Worm (Caenorhabditis elegans) whole organism, young adult: ENCODE measurements around the gene wdr-46.

Experiments used
- B0336.3 ChIP-seq: fragments of 200-800 bp; sonication (Bioruptor generic); IDR thresholded peaks from 2 replicates; pipeline ENCODE4 v1.3.6; 2022; ENCODE audit warnings: missing genetic modification characterization, missing compliant biosample characterization
- F37B4.10 ChIP-seq: fragments of 200-800 bp; sonication (Bioruptor generic); IDR thresholded peaks from 2 replicates; pipeline ENCODE4 v1.3.6; 2022; ENCODE audit warnings: missing genetic modification characterization, missing compliant biosample characterization
- F39B2.1 ChIP-seq: fragments of 200-800 bp; sonication (Bioruptor generic); IDR thresholded peaks from 2 replicates; pipeline ENCODE4 v1.3.6; 2022; ENCODE audit warnings: missing genetic modification reagents, missing genetic modification characterization, missing compliant biosample characterization
- F52B5.7 ChIP-seq: sonication (generic microtip); optimal IDR thresholded peaks from 2 replicates; lab custom pipeline; 2016; ENCODE audit warnings: mild to moderate bottlenecking, missing genetic modification characterization, missing compliant biosample characterization
- F57A8.1 ChIP-seq: fragments of 200-800 bp; sonication (Bioruptor generic); optimal IDR thresholded peaks from 2 replicates; lab custom pipeline; 2018; ENCODE audit warnings: mild to moderate bottlenecking, missing genetic modification characterization, moderate library complexity, missing compliant biosample characterization
- F57C9.4 ChIP-seq: sonication (generic microtip); optimal IDR thresholded peaks from 2 replicates; lab custom pipeline; 2017; ENCODE audit warnings: mild to moderate bottlenecking, missing genetic modification characterization, missing compliant biosample characterization
- T07F8.4 ChIP-seq: sonication (generic microtip); optimal IDR thresholded peaks from 2 replicates; lab custom pipeline; 2016; ENCODE audit warnings: mild to moderate bottlenecking, missing genetic modification characterization, moderate library complexity, missing compliant biosample characterization
- Y53G8AR.9 ChIP-seq: fragments of 200-800 bp; sonication (Bioruptor generic); conservative IDR thresholded peaks from 2 replicates; pipeline ENCODE4 v1.3.6; 2022; ENCODE audit warnings: missing genetic modification reagents, missing genetic modification characterization, missing compliant biosample characterization
- ZK185.1 ChIP-seq: sonication (generic microtip); optimal IDR thresholded peaks from 2 replicates; lab custom pipeline; 2016; ENCODE audit warnings: mild to moderate bottlenecking, missing genetic modification characterization, missing compliant biosample characterization; ENCODE audit not compliant: poor library complexity, severe bottlenecking
- ama-1 ChIP-seq, 3 experiments: fragments of 150-350 bp in 1 of 3; sonication (generic microtip) in 2 of 3; optimal IDR thresholded peaks; 2 replicates each; lab custom pipeline; 2014 to 2018; ENCODE audit warnings: missing biosample characterization in 2 of 3, missing genetic modification characterization in 2 of 3, missing genetic modification reagents in 2 of 3
- athp-1 ChIP-seq: sonication (generic microtip); optimal IDR thresholded peaks from 2 replicates; lab custom pipeline; 2017; ENCODE audit warnings: mild to moderate bottlenecking, missing genetic modification characterization, missing compliant biosample characterization
- attf-5 ChIP-seq: fragments of 200-800 bp; sonication (Bioruptor generic); optimal IDR thresholded peaks from 2 replicates; lab custom pipeline; 2018; ENCODE audit warnings: mild to moderate bottlenecking, missing genetic modification characterization, missing compliant biosample characterization
- ccch-3 ChIP-seq: fragments of 200-800 bp; sonication (Bioruptor generic); optimal IDR thresholded peaks from 2 replicates; lab custom pipeline; 2018; ENCODE audit warnings: mild to moderate bottlenecking, missing genetic modification characterization, missing compliant biosample characterization
- cebp-1 ChIP-seq, 2 experiments: fragments of 200-800 bp in 1 of 2; sonication (Bioruptor generic) in 1 of 2; sonication (generic microtip) in 1 of 2; IDR thresholded peaks in 1 of 2; optimal IDR thresholded peaks in 1 of 2; 2 replicates each; pipeline versions ENCODE4 v1.3.6 to Lab custom; 2017 to 2022; ENCODE audit warnings: missing compliant biosample characterization in 2 of 2, missing genetic modification characterization in 2 of 2, mild to moderate bottlenecking in 1 of 2, missing genetic modification reagents in 1 of 2, moderate library complexity in 1 of 2
- ceh-58 ChIP-seq: fragments of 200-800 bp; sonication (Bioruptor generic); IDR thresholded peaks from 2 replicates; pipeline ENCODE4 v1.3.6; 2022; ENCODE audit warnings: missing genetic modification characterization, missing compliant biosample characterization
- ceh-79 ChIP-seq: sonication (generic microtip); optimal IDR thresholded peaks from 2 replicates; lab custom pipeline; 2017; ENCODE audit warnings: mild to moderate bottlenecking, missing genetic modification characterization, missing compliant biosample characterization
- ceh-91 ChIP-seq: fragments of 200-800 bp; sonication (Bioruptor generic); IDR thresholded peaks from 2 replicates; pipeline ENCODE4 v1.3.6; 2022; ENCODE audit warnings: missing genetic modification reagents, missing genetic modification characterization, missing compliant biosample characterization
- chd-7 ChIP-seq: sonication (generic microtip); optimal IDR thresholded peaks from 2 replicates; lab custom pipeline; 2016; ENCODE audit warnings: mild to moderate bottlenecking, missing genetic modification characterization, moderate library complexity, missing compliant biosample characterization
- dpl-1 ChIP-seq: fragments of 150-350 bp; optimal IDR thresholded peaks from 2 replicates; lab custom pipeline; 2014; ENCODE audit warnings: missing biosample characterization, missing genetic modification reagents, missing genetic modification characterization
- fkh-3 ChIP-seq: sonication (generic microtip); optimal IDR thresholded peaks from 2 replicates; lab custom pipeline; 2016; ENCODE audit warnings: mild to moderate bottlenecking, missing genetic modification characterization, missing compliant biosample characterization
- him-1 ChIP-seq: sonication (generic microtip); optimal IDR thresholded peaks from 2 replicates; lab custom pipeline; 2016; ENCODE audit warnings: missing genotype, missing genetic modification reagents, missing genetic modification characterization, missing compliant biosample characterization
- hmg-20 ChIP-seq: fragments of 200-800 bp; sonication (Bioruptor generic); IDR thresholded peaks from 2 replicates; pipeline ENCODE4 v1.3.6; 2022; ENCODE audit warnings: missing genetic modification reagents, missing genetic modification characterization, missing compliant biosample characterization
- let-526 ChIP-seq: fragments of 200-800 bp; sonication (Bioruptor generic); IDR thresholded peaks from 2 replicates; pipeline ENCODE4 v1.3.6; 2022; ENCODE audit warnings: missing genetic modification reagents, missing genetic modification characterization, missing compliant biosample characterization
- let-607 ChIP-seq, 2 experiments: fragments of 200-800 bp in 1 of 2; sonication (Bioruptor generic) in 1 of 2; sonication (generic microtip) in 1 of 2; optimal IDR thresholded peaks; 2 replicates each; lab custom pipeline; 2016 to 2018; ENCODE audit warnings: mild to moderate bottlenecking in 2 of 2, missing compliant biosample characterization in 2 of 2, missing genetic modification characterization in 2 of 2, moderate library complexity in 2 of 2, missing genotype in 1 of 2
- lin-26 ChIP-seq: fragments of 200-800 bp; sonication (Bioruptor generic); IDR thresholded peaks from 2 replicates; pipeline ENCODE4 v1.3.6; 2022; ENCODE audit warnings: missing genetic modification reagents, missing genetic modification characterization, missing compliant biosample characterization
- lin-35 ChIP-seq, 3 experiments: fragments of 150-350 bp in 2 of 3; sonication (generic microtip) in 1 of 3; optimal IDR thresholded peaks; 2 replicates each; lab custom pipeline; 2014 to 2018; ENCODE audit warnings: missing biosample characterization in 3 of 3, missing genetic modification characterization in 3 of 3, missing genetic modification reagents in 3 of 3
- lin-40 ChIP-seq: sonication (generic microtip); optimal IDR thresholded peaks from 2 replicates; lab custom pipeline; 2016; ENCODE audit warnings: missing genetic modification characterization, mild to moderate bottlenecking, missing compliant biosample characterization, missing genotype, missing genetic modification reagents
- lin-54 ChIP-seq: fragments of 200-800 bp; sonication (Bioruptor generic); optimal IDR thresholded peaks from 2 replicates; lab custom pipeline; 2018; ENCODE audit warnings: mild to moderate bottlenecking, missing genetic modification characterization, missing compliant biosample characterization
- lsl-1 ChIP-seq: fragments of 200-800 bp; sonication (Bioruptor generic); optimal IDR thresholded peaks from 2 replicates; lab custom pipeline; 2018; ENCODE audit warnings: mild to moderate bottlenecking, missing genetic modification characterization, moderate library complexity, missing compliant biosample characterization
- madf-10 ChIP-seq: sonication (generic microtip); optimal IDR thresholded peaks from 2 replicates; lab custom pipeline; 2016; ENCODE audit warnings: mild to moderate bottlenecking, missing genetic modification characterization, missing compliant biosample characterization
- madf-3 ChIP-seq: fragments of 200-800 bp; sonication (Bioruptor generic); IDR thresholded peaks from 2 replicates; pipeline ENCODE4 v1.3.6; 2022; ENCODE audit warnings: missing genetic modification reagents, missing genetic modification characterization, missing compliant biosample characterization
- madf-6 ChIP-seq: fragments of 200-800 bp; sonication (Bioruptor generic); IDR thresholded peaks from 2 replicates; pipeline ENCODE4 v1.3.6; 2022; ENCODE audit warnings: missing genetic modification reagents, missing genetic modification characterization, missing compliant biosample characterization
- madf-8 ChIP-seq: fragments of 200-800 bp; sonication (Bioruptor generic); conservative IDR thresholded peaks from 2 replicates; pipeline ENCODE4 v1.3.6; 2022; ENCODE audit warnings: missing genetic modification reagents, missing genetic modification characterization, missing compliant biosample characterization
- mes-4 ChIP-seq: sonication (generic microtip); optimal IDR thresholded peaks from 2 replicates; lab custom pipeline; 2016; ENCODE audit warnings: missing genotype, missing genetic modification characterization, missing compliant biosample characterization
- nfya-1 ChIP-seq: sonication (generic microtip); optimal IDR thresholded peaks from 2 replicates; lab custom pipeline; 2017; ENCODE audit warnings: antibody characterized with exemption, missing compliant biosample characterization, missing genetic modification characterization, borderline replicate concordance; ENCODE audit not compliant: insufficient read depth
- nfya-2 ChIP-seq: fragments of 200-800 bp; sonication (Bioruptor generic); IDR thresholded peaks from 2 replicates; pipeline ENCODE4 v1.3.6; 2022; ENCODE audit warnings: missing genetic modification reagents, missing genetic modification characterization, missing compliant biosample characterization
- nhr-120 ChIP-seq: fragments of 200-800 bp; sonication (Bioruptor generic); IDR thresholded peaks from 2 replicates; pipeline ENCODE4 v1.3.6; 2022; ENCODE audit warnings: missing genetic modification characterization, missing compliant biosample characterization
- nhr-179 ChIP-seq: sonication (generic microtip); optimal IDR thresholded peaks from 2 replicates; lab custom pipeline; 2016; ENCODE audit warnings: mild to moderate bottlenecking, missing genetic modification characterization, missing compliant biosample characterization
- nhr-27 ChIP-seq: fragments of 200-800 bp; sonication (Bioruptor generic); optimal IDR thresholded peaks from 2 replicates; lab custom pipeline; 2018; ENCODE audit warnings: mild to moderate bottlenecking, missing genetic modification characterization, moderate library complexity, missing compliant biosample characterization
- nhr-80 ChIP-seq: sonication (generic microtip); optimal IDR thresholded peaks from 2 replicates; lab custom pipeline; 2016; ENCODE audit warnings: missing genetic modification characterization, missing compliant biosample characterization
- pbrm-1 ChIP-seq: fragments of 200-800 bp; sonication (Bioruptor generic); IDR thresholded peaks from 2 replicates; pipeline ENCODE4 v1.3.6; 2022; ENCODE audit warnings: missing genetic modification reagents, missing genetic modification characterization, missing compliant biosample characterization
- sea-2 ChIP-seq: fragments of 200-800 bp; sonication (Bioruptor generic); IDR thresholded peaks from 2 replicates; pipeline ENCODE4 v1.3.6; 2022; ENCODE audit warnings: missing genetic modification characterization, missing compliant biosample characterization
- somi-1 ChIP-seq: fragments of 200-800 bp; sonication (Bioruptor generic); optimal IDR thresholded peaks from 2 replicates; lab custom pipeline; 2018; ENCODE audit warnings: mild to moderate bottlenecking, missing genetic modification characterization, missing compliant biosample characterization
- unc-62 ChIP-seq: fragments of 150-350 bp; optimal IDR thresholded peaks from 2 replicates; lab custom pipeline; 2014; ENCODE audit warnings: missing biosample characterization, missing genetic modification reagents, missing genetic modification characterization
- xnd-1 ChIP-seq: sonication (generic microtip); optimal IDR thresholded peaks from 2 replicates; lab custom pipeline; 2016; ENCODE audit warnings: missing genotype, missing genetic modification reagents, missing genetic modification characterization, missing compliant biosample characterization
- zfh-2 ChIP-seq: fragments of 200-800 bp; sonication (Bioruptor generic); conservative IDR thresholded peaks from 2 replicates; pipeline ENCODE4 v1.3.6; 2022; ENCODE audit warnings: missing genetic modification reagents, missing genetic modification characterization, missing compliant biosample characterization
- ztf-25 ChIP-seq: fragments of 200-800 bp; sonication (Bioruptor generic); IDR thresholded peaks from 2 replicates; pipeline ENCODE4 v1.3.6; 2022; ENCODE audit warnings: missing genetic modification reagents, missing genetic modification characterization, missing compliant biosample characterization
- ztf-6 ChIP-seq: fragments of 200-800 bp; sonication (Bioruptor generic); IDR thresholded peaks from 2 replicates; pipeline ENCODE4 v1.3.6; 2022; ENCODE audit warnings: missing genetic modification reagents, missing genetic modification characterization, missing compliant biosample characterization

The wdr-46 gene

DNA sequence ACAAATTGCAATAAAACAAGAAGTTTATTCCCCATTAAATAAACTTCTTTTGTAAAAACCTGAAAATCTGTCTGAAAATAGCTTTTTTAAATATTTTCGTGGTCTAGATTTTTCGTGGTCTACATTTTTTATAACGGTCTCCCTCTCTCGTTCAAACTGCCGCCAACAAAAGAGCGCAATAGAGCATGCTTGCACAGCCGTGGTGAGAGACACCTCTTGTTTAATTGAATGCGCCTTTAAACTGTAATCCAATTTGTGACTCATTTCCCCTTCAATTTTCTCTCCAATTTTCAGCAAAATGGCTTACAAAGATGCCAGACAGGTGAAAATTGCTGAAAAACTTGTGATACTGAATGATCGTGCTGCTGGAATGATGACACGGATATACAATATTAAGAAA is 32.1 kb downstream of the wdr-46 start, which contains the start of gene gex-3 (continued):
- no peak for TF ChIP-seq sea-2
- TF ChIP-seq athp-1 (tag; lab: Kevin White, UChicago), result no peak
- TF ChIP-seq unc-62, result no peak
- TF ChIP-seq zfh-2 (GFP tag; lab: Robert Waterston, UW), result no peak
- TF ChIP-seq nhr-179 (tag; lab: Kevin White, UChicago), result no peak
- no peak for TF ChIP-seq ama-1 (optimal IDR thresholded peaks at IDR 0.05; lab: Kevin White, UChicago)
- TF ChIP-seq ama-1 (GFP tag; optimal IDR thresholded peaks at IDR 0.05; lab: Kevin White, UChicago), result no peak
- peak; percentile 73; the same call in 1 of the 2 replicates for TF ChIP-seq pbrm-1 (GFP tag; lab: Robert Waterston, UW)
- no peak for TF ChIP-seq somi-1 (GFP tag; lab: Kevin White, UChicago)
- TF ChIP-seq lsl-1, result peak; percentile 82
- TF ChIP-seq ccch-3 (GFP tag; lab: Kevin White, UChicago), result no peak
- TF ChIP-seq ceh-91 (GFP tag; lab: Robert Waterston, UW), result peak; percentile 79
- TF ChIP-seq dpl-1, result peak; percentile 94
- TF ChIP-seq xnd-1 (tag; lab: Kevin White, UChicago), result peak; percentile 62
- no peak for TF ChIP-seq F57A8.1 (GFP tag; lab: Kevin White, UChicago)
- no peak for TF ChIP-seq nfya-2 (GFP tag; lab: Robert Waterston, UW)
- TF ChIP-seq attf-5 (GFP tag; lab: Kevin White, UChicago), result peak; percentile 73
- TF ChIP-seq B0336.3 (GFP tag; lab: Robert Waterston, UW), result no peak
- no peak for TF ChIP-seq F37B4.10 (GFP tag; lab: Robert Waterston, UW)
- no peak for TF ChIP-seq ceh-58 (GFP tag; lab: Robert Waterston, UW)
- no peak for TF ChIP-seq ceh-79 (tag; lab: Kevin White, UChicago)
- peak; percentile 29 for TF ChIP-seq nhr-80 (tag; lab: Kevin White, UChicago)
- TF ChIP-seq him-1 (tag; lab: Kevin White, UChicago), result no peak
- TF ChIP-seq madf-10 (tag; lab: Kevin White, UChicago), result peak; percentile 12
- TF ChIP-seq nhr-120 (GFP tag; lab: Robert Waterston, UW), result no peak
- no peak for TF ChIP-seq fkh-3 (tag; lab: Kevin White, UChicago)
- no peak for TF ChIP-seq hmg-20 (GFP tag; lab: Robert Waterston, UW)
- peak; percentile 56 to 84 (median 77) for TF ChIP-seq lin-35 (GFP tag; optimal IDR thresholded peaks at IDR 0.05; lab: Kevin White, UChicago)
- TF ChIP-seq F57C9.4 (tag; lab: Kevin White, UChicago), result no peak
- TF ChIP-seq let-526 (GFP tag; lab: Robert Waterston, UW), result no peak
- TF ChIP-seq ZK185.1 (tag; lab: Kevin White, UChicago), result peak; percentile 48
- peak; percentile 67; the same call in 1 of the 2 replicates for TF ChIP-seq madf-3 (GFP tag; lab: Robert Waterston, UW)
- no peak for TF ChIP-seq mes-4
- TF ChIP-seq F39B2.1 (GFP tag; lab: Robert Waterston, UW), result no peak
- TF ChIP-seq let-607 (tag; optimal IDR thresholded peaks at IDR 0.05; lab: Kevin White, UChicago), result no peak
- TF ChIP-seq ztf-25 (GFP tag; lab: Robert Waterston, UW), result 0 out of 2 replicates have a peak, but pooled peaks have one; percentile 11
- peak; percentile 76 for TF ChIP-seq madf-8 (GFP tag; lab: Robert Waterston, UW)
- no peak for TF ChIP-seq ztf-6
- TF ChIP-seq lin-40 (tag; lab: Kevin White, UChicago), result peak; percentile 42
- no peak for TF ChIP-seq T07F8.4
- TF ChIP-seq lin-26 (GFP tag; lab: Robert Waterston, UW), result 0 out of 2 replicates have a peak, but pooled peaks have one; percentile 8
- TF ChIP-seq Y53G8AR.9 (GFP tag; lab: Robert Waterston, UW), result no peak
- TF ChIP-seq lin-54 (GFP tag; lab: Kevin White, UChicago), result peak; percentile 98
- no peak for TF ChIP-seq cebp-1 (GFP tag; IDR thresholded peaks at IDR 0.05; lab: Robert Waterston, UW)
- TF ChIP-seq cebp-1 (tag; optimal IDR thresholded peaks at IDR 0.05; lab: Kevin White, UChicago), result peak; percentile 55
- no peak for TF ChIP-seq chd-7
- TF ChIP-seq nhr-27 (tag; lab: Kevin White, UChicago), result no peak
- TF ChIP-seq nfya-1 (tag; lab: Kevin White, UChicago), result no peak
- TF ChIP-seq F52B5.7, result no peak
- peak; percentile 92 for TF ChIP-seq madf-6 (GFP tag; lab: Robert Waterston, UW)
